Fruit fly (Drosophila melanogaster) whole organism, embryonic: ENCODE measurements around the gene Dhdds.

Source experiments
- ATbp ChIP-seq: fragments of 200-800 bp; sonication (Bioruptor generic); optimal IDR thresholded peaks from 2 replicates; lab custom pipeline; 2017; ENCODE audit warnings: missing biosample characterization, mild to moderate bottlenecking, missing genetic modification characterization, missing genetic modification reagents
- CG13287 ChIP-seq: fragments of 200-800 bp; sonication (Bioruptor generic); IDR thresholded peaks from 2 replicates; pipeline ENCODE4 v1.3.6; 2022; ENCODE audit warnings: missing biosample characterization, missing genetic modification characterization; ENCODE audit not compliant: partially characterized antibody
- CG16863 ChIP-seq: fragments of 200-800 bp; sonication (Bioruptor generic); optimal IDR thresholded peaks from 3 replicates; lab custom pipeline; 2016; ENCODE audit warnings: missing biosample characterization, missing genetic modification characterization
- CG17361 ChIP-seq: fragments of 200-800 bp; sonication (Bioruptor generic); IDR thresholded peaks from 3 replicates; pipeline ENCODE4 v1.3.6; 2022; ENCODE audit warnings: missing biosample characterization, missing genetic modification characterization
- CG30431 ChIP-seq: fragments of 200-800 bp; sonication (Bioruptor generic); optimal IDR thresholded peaks from 2 replicates; lab custom pipeline; 2017; ENCODE audit warnings: missing biosample characterization, missing genetic modification characterization
- CG31224 ChIP-seq: fragments of 200-800 bp; sonication (Bioruptor generic); IDR thresholded peaks from 2 replicates; pipeline ENCODE4 v1.3.6; 2022; ENCODE audit warnings: missing biosample characterization, missing genetic modification characterization
- CG31365 ChIP-seq: fragments of 200-800 bp; sonication (Bioruptor generic); optimal IDR thresholded peaks from 2 replicates; lab custom pipeline; 2018; ENCODE audit warnings: missing biosample characterization, mild to moderate bottlenecking, missing genetic modification characterization
- CG31441 ChIP-seq: fragments of 200-800 bp; sonication (Bioruptor generic); IDR thresholded peaks from 2 replicates; pipeline ENCODE4 v1.3.6; 2022; ENCODE audit warnings: missing biosample characterization, missing genetic modification characterization
- CG33557 ChIP-seq: fragments of 200-800 bp; sonication (Bioruptor generic); optimal IDR thresholded peaks from 2 replicates; lab custom pipeline; 2019; ENCODE audit warnings: missing biosample characterization, mild to moderate bottlenecking, missing genetic modification characterization, moderate library complexity
- CG34224 ChIP-seq: fragments of 200-800 bp; sonication (Bioruptor generic); IDR thresholded peaks from 3 replicates; pipeline ENCODE4 v1.3.6; 2022; ENCODE audit warnings: missing biosample characterization, missing genetic modification characterization; ENCODE audit not compliant: partially characterized antibody
- CG4360 ChIP-seq: fragments of 200-800 bp; sonication (Bioruptor generic); IDR thresholded peaks from 2 replicates; pipeline ENCODE4 v1.3.6; 2022; ENCODE audit warnings: missing biosample characterization, missing genetic modification characterization
- CG4424 ChIP-seq: fragments of 200-800 bp; sonication (Bioruptor generic); optimal IDR thresholded peaks from 3 replicates; lab custom pipeline; 2016; ENCODE audit warnings: missing biosample characterization, missing genetic modification characterization
- CG6689 ChIP-seq: fragments of 200-800 bp; sonication (Bioruptor generic); IDR thresholded peaks from 2 replicates; pipeline ENCODE4 v1.3.6; 2022; ENCODE audit warnings: missing biosample characterization, missing genetic modification characterization
- CG8089 ChIP-seq: fragments of 200-800 bp; sonication (Bioruptor generic); optimal IDR thresholded peaks from 3 replicates; lab custom pipeline; 2016; ENCODE audit warnings: missing biosample characterization, missing genetic modification characterization
- CHES-1-like ChIP-seq: fragments of 200-800 bp; sonication (Bioruptor generic); optimal IDR thresholded peaks from 2 replicates; lab custom pipeline; 2016; ENCODE audit warnings: missing biosample characterization, missing genetic modification characterization
- Dfd ChIP-seq, 2 experiments: fragments of >200 bp; optimal IDR thresholded peaks; 2 replicates each; lab custom pipeline; 2017; ENCODE audit warnings: missing biosample characterization in 2 of 2, missing genetic modification characterization in 2 of 2
- Dp ChIP-seq: fragments of 200-800 bp; sonication (Bioruptor generic); optimal IDR thresholded peaks from 2 replicates; lab custom pipeline; 2018; ENCODE audit warnings: missing biosample characterization, mild to moderate bottlenecking, missing genetic modification characterization, moderate library complexity
- E2f1 ChIP-seq: fragments of 200-800 bp; sonication (Bioruptor generic); IDR thresholded peaks from 2 replicates; pipeline ENCODE4 v1.3.6; 2022; ENCODE audit warnings: missing biosample characterization, missing genetic modification characterization
- Ets65A ChIP-seq: fragments of 200-800 bp; sonication (Bioruptor generic); peaks from one replicate; lab custom pipeline; 2016; ENCODE audit warnings: missing biosample characterization, missing genetic modification characterization
- Kr ChIP-seq: fragments of 200-800 bp; sonication (Bioruptor generic); optimal IDR thresholded peaks from 2 replicates; lab custom pipeline; 2017; ENCODE audit warnings: missing biosample characterization, mild to moderate bottlenecking, missing genetic modification characterization
- Mad ChIP-seq: fragments of 200-800 bp; sonication (Bioruptor generic); optimal IDR thresholded peaks from 2 replicates; lab custom pipeline; 2016; ENCODE audit warnings: missing biosample characterization, missing genetic modification characterization
- Max ChIP-seq: fragments of 200-800 bp; sonication (Bioruptor generic); optimal IDR thresholded peaks from 2 replicates; lab custom pipeline; 2016; ENCODE audit warnings: missing biosample characterization, mild to moderate bottlenecking, missing genetic modification characterization
- Meics ChIP-seq: fragments of 200-800 bp; sonication (Bioruptor generic); optimal IDR thresholded peaks from 2 replicates; lab custom pipeline; 2017; ENCODE audit warnings: missing biosample characterization, mild to moderate bottlenecking, missing genetic modification characterization
- Oli ChIP-seq: fragments of 200-800 bp; sonication (Bioruptor generic); optimal IDR thresholded peaks from 2 replicates; lab custom pipeline; 2018; ENCODE audit warnings: missing biosample characterization, mild to moderate bottlenecking, missing genetic modification characterization, moderate library complexity
- PHDP ChIP-seq: fragments of 200-800 bp; sonication (Bioruptor generic); optimal IDR thresholded peaks from 3 replicates; lab custom pipeline; 2018; ENCODE audit warnings: missing biosample characterization, mild to moderate bottlenecking, missing genetic modification characterization, moderate library complexity
- YL-1 ChIP-seq: fragments of 200-800 bp; sonication (Bioruptor generic); optimal IDR thresholded peaks from 3 replicates; lab custom pipeline; 2017; ENCODE audit warnings: missing biosample characterization, mild to moderate bottlenecking, missing genetic modification characterization
- chinmo ChIP-seq: fragments of 200-800 bp; sonication (Bioruptor generic); IDR thresholded peaks from 4 replicates; pipeline ENCODE4 v1.3.6; 2022; ENCODE audit warnings: missing biosample characterization, missing genetic modification characterization; ENCODE audit not compliant: partially characterized antibody
- chn ChIP-seq: fragments of 200-800 bp; sonication (Bioruptor generic); optimal IDR thresholded peaks from 2 replicates; lab custom pipeline; 2016; ENCODE audit warnings: missing biosample characterization, missing genetic modification characterization
- da ChIP-seq: fragments of 200-800 bp; sonication (Bioruptor generic); optimal IDR thresholded peaks from 2 replicates; lab custom pipeline; 2016; ENCODE audit warnings: missing biosample characterization, missing genetic modification characterization
- dmrt11E ChIP-seq: fragments of 200-800 bp; sonication (Bioruptor generic); optimal IDR thresholded peaks from 3 replicates; lab custom pipeline; 2018; ENCODE audit warnings: missing biosample characterization, mild to moderate bottlenecking, missing genetic modification characterization, moderate library complexity
- dpn ChIP-seq, 2 experiments: fragments of 200-800 bp; sonication (Bioruptor generic); optimal IDR thresholded peaks; 3 replicates each; lab custom pipeline; 2016; ENCODE audit warnings: missing biosample characterization in 2 of 2, missing genetic modification characterization in 2 of 2
- eyg ChIP-seq: fragments of 200-800 bp; sonication (Bioruptor generic); optimal IDR thresholded peaks from 3 replicates; lab custom pipeline; 2016; ENCODE audit warnings: missing biosample characterization, missing genetic modification characterization
- fd102C ChIP-seq: fragments of 200-800 bp; sonication (Bioruptor generic); optimal IDR thresholded peaks from 2 replicates; lab custom pipeline; 2018; ENCODE audit warnings: missing biosample characterization, mild to moderate bottlenecking, missing genetic modification characterization, moderate library complexity
- grau ChIP-seq: fragments of 200-800 bp; optimal IDR thresholded peaks from 3 replicates; lab custom pipeline; 2019; ENCODE audit warnings: missing biosample characterization, mild to moderate bottlenecking, missing genetic modification characterization, moderate library complexity
- inv ChIP-seq: fragments of 200-800 bp; sonication (Bioruptor generic); IDR thresholded peaks from 2 replicates; pipeline ENCODE4 v1.3.6; 2022; ENCODE audit warnings: missing biosample characterization, missing genetic modification characterization; ENCODE audit not compliant: partially characterized antibody
- jumu ChIP-seq: fragments of 200-800 bp; sonication (Bioruptor generic); optimal IDR thresholded peaks from 3 replicates; lab custom pipeline; 2016; ENCODE audit warnings: missing biosample characterization, missing genetic modification characterization
- kni ChIP-seq: fragments of 200-800 bp; sonication (Bioruptor generic); optimal IDR thresholded peaks from 3 replicates; lab custom pipeline; 2017; ENCODE audit warnings: mild to moderate bottlenecking, missing biosample characterization, missing genetic modification reagents, missing genetic modification characterization
- knrl ChIP-seq: fragments of 200-800 bp; sonication (Bioruptor generic); IDR thresholded peaks from 3 replicates; pipeline ENCODE4 v1.3.6; 2022; ENCODE audit warnings: missing biosample characterization, missing genetic modification characterization; ENCODE audit not compliant: partially characterized antibody
- lmd ChIP-seq: fragments of 200-800 bp; sonication (Bioruptor generic); IDR thresholded peaks from 2 replicates; pipeline ENCODE4 v1.3.6; 2022; ENCODE audit warnings: missing biosample characterization, missing genetic modification characterization
- mam ChIP-seq: fragments of 200-800 bp; sonication (Bioruptor generic); optimal IDR thresholded peaks from 3 replicates; lab custom pipeline; 2016; ENCODE audit warnings: missing biosample characterization, missing genetic modification characterization
- mld ChIP-seq: fragments of 200-800 bp; sonication (Bioruptor generic); IDR thresholded peaks from 3 replicates; pipeline ENCODE4 v1.3.6; 2022; ENCODE audit warnings: missing biosample characterization, missing genetic modification characterization; ENCODE audit not compliant: partially characterized antibody
- nerfin-1 ChIP-seq: fragments of 200-800 bp; sonication (Bioruptor generic); optimal IDR thresholded peaks from 3 replicates; lab custom pipeline; 2019; ENCODE audit warnings: missing biosample characterization, mild to moderate bottlenecking, missing genetic modification characterization, moderate library complexity
- nom ChIP-seq: fragments of 200-800 bp; sonication (Bioruptor generic); optimal IDR thresholded peaks from 2 replicates; lab custom pipeline; 2017; ENCODE audit warnings: missing biosample characterization, missing genetic modification characterization, mild to moderate bottlenecking, moderate library complexity, missing genetic modification reagents
- pros ChIP-seq: fragments of 200-800 bp; sonication (Bioruptor generic); optimal IDR thresholded peaks from 3 replicates; lab custom pipeline; 2019; ENCODE audit warnings: missing biosample characterization, mild to moderate bottlenecking, missing genetic modification characterization, moderate library complexity
- repo ChIP-seq: fragments of 200-800 bp; sonication (Bioruptor generic); optimal IDR thresholded peaks from 2 replicates; lab custom pipeline; 2016; ENCODE audit warnings: missing biosample characterization, missing genetic modification characterization
- seq ChIP-seq: fragments of 200-800 bp; sonication (Bioruptor generic); IDR thresholded peaks from 2 replicates; pipeline ENCODE4 v1.3.6; 2022; ENCODE audit warnings: missing biosample characterization, missing genetic modification characterization
- stwl ChIP-seq: fragments of 200-800 bp; sonication (Bioruptor generic); optimal IDR thresholded peaks from 3 replicates; lab custom pipeline; 2018; ENCODE audit warnings: missing biosample characterization, mild to moderate bottlenecking, missing genetic modification characterization, moderate library complexity
- ttk ChIP-seq: fragments of 200-800 bp; sonication (Bioruptor generic); IDR thresholded peaks from 2 replicates; pipeline ENCODE4 v2.1.2; 2022; ENCODE audit warnings: missing biosample characterization, missing genetic modification characterization
- wdn ChIP-seq: fragments of 200-800 bp; sonication (Bioruptor generic); IDR thresholded peaks from 2 replicates; pipeline ENCODE4 v1.3.6; 2022; ENCODE audit warnings: missing biosample characterization, missing genetic modification characterization
- zfh2 ChIP-seq: fragments of 200-800 bp; sonication (Bioruptor generic); optimal IDR thresholded peaks from 2 replicates; lab custom pipeline; 2016; ENCODE audit warnings: missing biosample characterization, missing genetic modification characterization

Dhdds gene

dm6 chrX:7930236-7931027 is 2.7 kb downstream of the Dhdds start (continued):
- TF ChIP-seq CG34224 (0 out of 3 replicates have a peak, but pooled peaks have one; percentile 15), E2f1 (GFP tag; lab: Robert Waterston, UW) (no peak), CG31224 (GFP tag; lab: Robert Waterston, UW) (no peak), CG13287 (peak; percentile 11), seq (GFP tag; lab: Robert Waterston, UW) (peak; percentile 25; the same call in 1 of the 2 replicates), da (GFP tag; lab: Kevin White, UChicago) (no peak), CG4360 (GFP tag; lab: Robert Waterston, UW) (no peak), CG30431 (GFP tag; lab: Kevin White, UChicago) (no peak), chinmo (GFP tag; lab: Robert Waterston, UW) (0 out of 4 replicates have a peak, but pooled peaks have one; percentile 46), zfh2 (GFP tag; lab: Kevin White, UChicago) (no peak), repo (GFP tag; lab: Kevin White, UChicago) (no peak), pros (GFP tag; lab: Kevin White, UChicago) (peak; percentile 72), grau (tag; lab: Kevin White, UChicago) (no peak), CG17361 (GFP tag; lab: Robert Waterston, UW) (no peak), Max (GFP tag; lab: Kevin White, UChicago) (no peak), ttk (no peak), CG8089 (no peak), dmrt11E (tag; lab: Kevin White, UChicago) (no peak), chn (GFP tag; lab: Kevin White, UChicago) (no peak), nerfin-1 (peak; percentile 1), CG4424 (GFP tag; lab: Kevin White, UChicago) (no peak), YL-1 (GFP tag; lab: Kevin White, UChicago) (no peak), CG33557 (GFP tag; lab: Kevin White, UChicago) (no peak), CHES-1-like (GFP tag; lab: Kevin White, UChicago) (no peak), eyg (GFP tag; lab: Kevin White, UChicago) (no peak), kni (GFP tag; lab: Kevin White, UChicago) (peak; percentile 76), wdn (GFP tag; lab: Robert Waterston, UW) (no peak)
- TF ChIP-seq, all 482 proteins: peak for 19

- TF ChIP-seq Kr (GFP tag; lab: Kevin White, UChicago), result no peak
- TF ChIP-seq CG6689 (GFP tag; lab: Robert Waterston, UW), result no peak
- TF ChIP-seq Ets65A (GFP tag; lab: Kevin White, UChicago), result no peak
- TF ChIP-seq knrl (GFP tag; lab: Robert Waterston, UW), result no peak
- TF ChIP-seq nerfin-1, result no peak
- TF ChIP-seq Dfd (GFP tag; optimal IDR thresholded peaks at IDR 0.05; lab: Kevin White, UChicago), result peak in 1 of 2 experiments; percentile 20
- no peak for TF ChIP-seq nom
- TF ChIP-seq PHDP (tag; lab: Kevin White, UChicago), result no peak
- TF ChIP-seq Meics (GFP tag; lab: Kevin White, UChicago), result no peak
- no peak for TF ChIP-seq dpn (GFP tag; optimal IDR thresholded peaks at IDR 0.05; lab: Kevin White, UChicago)
- no peak for TF ChIP-seq CG31441 (GFP tag; lab: Robert Waterston, UW)
- TF ChIP-seq lmd (GFP tag; lab: Robert Waterston, UW), result no peak
- TF ChIP-seq Oli (tag; lab: Kevin White, UChicago), result no peak
- TF ChIP-seq CG16863 (GFP tag; lab: Kevin White, UChicago), result no peak
- TF ChIP-seq jumu (GFP tag; lab: Kevin White, UChicago), result no peak
- no peak for TF ChIP-seq inv (GFP tag; lab: Robert Waterston, UW)
- peak; percentile 91 for TF ChIP-seq CG31365
- no peak for TF ChIP-seq fd102C (GFP tag; lab: Kevin White, UChicago)
- TF ChIP-seq stwl, result peak; percentile 8
- no peak for TF ChIP-seq mam (GFP tag; lab: Kevin White, UChicago)
- TF ChIP-seq ATbp (GFP tag; lab: Kevin White, UChicago), result no peak
- TF ChIP-seq Dp (GFP tag; lab: Kevin White, UChicago), result no peak
- no peak for TF ChIP-seq Mad (GFP tag; lab: Kevin White, UChicago)
- TF ChIP-seq mld (GFP tag; lab: Robert Waterston, UW), result no peak
These were observed 8.2 kb downstream of the Dhdds start for dm6 chrX:7924913-7925312.
